Worm (Caenorhabditis elegans) whole organism, L2 larva: Measurements from ENCODE around the gene dao-3.

Source experiments
- C34F6.9 ChIP-seq: fragments of 150-350 bp; optimal IDR thresholded peaks from 2 replicates; lab custom pipeline; 2014; ENCODE audit warnings: missing biosample characterization, missing genetic modification characterization
- F13H6.1 ChIP-seq: sonication (generic microtip); optimal IDR thresholded peaks from 2 replicates; lab custom pipeline; 2016; ENCODE audit warnings: missing genetic modification characterization, missing compliant biosample characterization
- R02D3.7 ChIP-seq: fragments of 150-350 bp; optimal IDR thresholded peaks from 2 replicates; lab custom pipeline; 2014; ENCODE audit warnings: missing biosample characterization, missing genetic modification characterization
- ZK546.5 ChIP-seq: sonication (generic microtip); optimal IDR thresholded peaks from 2 replicates; lab custom pipeline; 2017; ENCODE audit warnings: missing biosample characterization, missing genetic modification characterization
- alr-1 ChIP-seq: fragments of 150-350 bp; optimal IDR thresholded peaks from 2 replicates; lab custom pipeline; 2014; ENCODE audit warnings: missing biosample characterization, missing genetic modification characterization
- aly-2 ChIP-seq: fragments of 150-350 bp; optimal IDR thresholded peaks from 2 replicates; lab custom pipeline; 2014; ENCODE audit warnings: missing biosample characterization, missing genetic modification characterization
- ama-1 ChIP-seq: fragments of 150-350 bp; optimal IDR thresholded peaks from 2 replicates; lab custom pipeline; 2018; ENCODE audit warnings: inconsistent platforms
- blmp-1 ChIP-seq: sonication (generic microtip); optimal IDR thresholded peaks from 2 replicates; lab custom pipeline; 2017; ENCODE audit warnings: missing genetic modification characterization, mild to moderate bottlenecking, missing compliant biosample characterization, antibody characterized with exemption, moderate library complexity; ENCODE audit not compliant: insufficient read depth
- ceh-82 ChIP-seq: fragments of 150-350 bp; optimal IDR thresholded peaks from 2 replicates; lab custom pipeline; 2014; ENCODE audit warnings: missing biosample characterization, missing genetic modification characterization
- crh-2 ChIP-seq: sonication (generic microtip); optimal IDR thresholded peaks from 2 replicates; lab custom pipeline; 2017; ENCODE audit warnings: missing biosample characterization, missing genetic modification characterization
- dmd-4 ChIP-seq: sonication (generic microtip); optimal IDR thresholded peaks from 2 replicates; lab custom pipeline; 2017; ENCODE audit warnings: missing biosample characterization, missing genetic modification characterization
- egl-27 ChIP-seq: sonication (generic microtip); optimal IDR thresholded peaks from 3 replicates; lab custom pipeline; 2017; ENCODE audit warnings: missing biosample characterization, missing genetic modification reagents, missing genetic modification characterization
- elt-1 ChIP-seq: fragments of 150-350 bp; optimal IDR thresholded peaks from 2 replicates; lab custom pipeline; 2014; ENCODE audit warnings: missing biosample characterization, missing genetic modification characterization
- elt-3 ChIP-seq: sonication (generic microtip); optimal IDR thresholded peaks from 2 replicates; lab custom pipeline; 2017; ENCODE audit warnings: missing biosample characterization, missing genetic modification characterization
- gmeb-1 ChIP-seq: fragments of 150-350 bp; optimal IDR thresholded peaks from 2 replicates; lab custom pipeline; 2014; ENCODE audit warnings: missing biosample characterization, missing genetic modification characterization
- lin-13 ChIP-seq: fragments of 150-350 bp; optimal IDR thresholded peaks from 2 replicates; lab custom pipeline; 2014; ENCODE audit warnings: missing biosample characterization, missing genetic modification reagents, missing genetic modification characterization
- lin-39 ChIP-seq: fragments of 150-350 bp; optimal IDR thresholded peaks from 2 replicates; lab custom pipeline; 2014; ENCODE audit warnings: missing biosample characterization, missing genetic modification reagents, missing genetic modification characterization
- lsy-2 ChIP-seq, 2 experiments: fragments of 150-350 bp in 1 of 2; sonication (generic microtip) in 1 of 2; optimal IDR thresholded peaks; 2 replicates each; lab custom pipeline; 2014 to 2017; ENCODE audit warnings: missing biosample characterization in 2 of 2, missing genetic modification characterization in 2 of 2
- mab-5 ChIP-seq: fragments of 150-350 bp; optimal IDR thresholded peaks from 2 replicates; lab custom pipeline; 2014; ENCODE audit warnings: missing biosample characterization, missing genetic modification characterization
- mbf-1 ChIP-seq: sonication (generic microtip); optimal IDR thresholded peaks from 2 replicates; lab custom pipeline; 2017; ENCODE audit warnings: missing biosample characterization, missing genetic modification characterization
- mdl-1 ChIP-seq, 2 experiments: fragments of 150-350 bp in 1 of 2; sonication (generic microtip) in 1 of 2; optimal IDR thresholded peaks; 2 replicates each; lab custom pipeline; 2017; ENCODE audit warnings: missing biosample characterization in 2 of 2, missing genetic modification characterization in 2 of 2
- nhr-10 ChIP-seq: sonication (generic microtip); optimal IDR thresholded peaks from 2 replicates; lab custom pipeline; 2017; ENCODE audit warnings: missing biosample characterization, missing genetic modification characterization
- nhr-11 ChIP-seq: fragments of 150-350 bp; optimal IDR thresholded peaks from 2 replicates; lab custom pipeline; 2014; ENCODE audit warnings: missing biosample characterization, missing genetic modification characterization
- nhr-12 ChIP-seq: fragments of 150-350 bp; optimal IDR thresholded peaks from 2 replicates; lab custom pipeline; 2014; ENCODE audit warnings: missing biosample characterization, missing genetic modification characterization
- nhr-129 ChIP-seq: fragments of 150-350 bp; optimal IDR thresholded peaks from 2 replicates; lab custom pipeline; 2014; ENCODE audit warnings: missing biosample characterization, missing genetic modification characterization
- nhr-21 ChIP-seq: fragments of 150-350 bp; optimal IDR thresholded peaks from 2 replicates; lab custom pipeline; 2014; ENCODE audit warnings: missing biosample characterization, missing genetic modification characterization
- nhr-23 ChIP-seq: fragments of 150-350 bp; optimal IDR thresholded peaks from 2 replicates; lab custom pipeline; 2014; ENCODE audit warnings: missing biosample characterization, missing genetic modification reagents, missing genetic modification characterization
- nhr-25 ChIP-seq: fragments of 150-350 bp; sonication (generic microtip); optimal IDR thresholded peaks from 3 replicates; lab custom pipeline; 2014; ENCODE audit warnings: missing biosample characterization, missing genetic modification characterization
- nhr-6 ChIP-seq: fragments of 150-350 bp; optimal IDR thresholded peaks from 2 replicates; lab custom pipeline; 2014; ENCODE audit warnings: missing biosample characterization, missing genetic modification characterization
- nhr-77 ChIP-seq: fragments of 150-350 bp; optimal IDR thresholded peaks from 2 replicates; lab custom pipeline; 2014; ENCODE audit warnings: missing biosample characterization, missing genetic modification characterization
- sem-4 ChIP-seq: fragments of 150-350 bp; optimal IDR thresholded peaks from 2 replicates; lab custom pipeline; 2014; ENCODE audit warnings: missing biosample characterization, missing genetic modification reagents, missing genetic modification characterization
- skn-1 ChIP-seq: sonication (generic microtip); optimal IDR thresholded peaks from 2 replicates; lab custom pipeline; 2017; ENCODE audit warnings: missing biosample characterization, missing genetic modification characterization
- sma-3 ChIP-seq: sonication (generic microtip); optimal IDR thresholded peaks from 2 replicates; lab custom pipeline; 2016; ENCODE audit warnings: missing genetic modification reagents, missing genetic modification characterization, missing compliant biosample characterization
- snpc-4 ChIP-seq: fragments of 150-350 bp; optimal IDR thresholded peaks from 2 replicates; lab custom pipeline; 2014; ENCODE audit warnings: missing biosample characterization, missing genetic modification characterization
- unc-55 ChIP-seq: fragments of 150-350 bp; sonication (generic microtip); optimal IDR thresholded peaks from 3 replicates; lab custom pipeline; 2014; ENCODE audit warnings: missing biosample characterization, missing genetic modification reagents, missing genetic modification characterization
- zag-1 ChIP-seq: fragments of 150-350 bp; optimal IDR thresholded peaks from 2 replicates; lab custom pipeline; 2014; ENCODE audit warnings: missing biosample characterization, missing genetic modification characterization
- ztf-1 ChIP-seq: fragments of 200-800 bp; sonication (Bioruptor generic); conservative IDR thresholded peaks from 2 replicates; pipeline ENCODE4 v1.3.6; 2022; ENCODE audit warnings: missing genetic modification characterization, missing compliant biosample characterization
- ztf-11 ChIP-seq: sonication (generic microtip); optimal IDR thresholded peaks from 2 replicates; lab custom pipeline; 2017; ENCODE audit warnings: missing biosample characterization, missing genetic modification characterization
- ztf-4 ChIP-seq: fragments of 150-350 bp; optimal IDR thresholded peaks from 2 replicates; lab custom pipeline; 2014; ENCODE audit warnings: missing biosample characterization, missing genetic modification characterization

dao-3 gene

ce11 chrX:8086450-8086724 lies at the start of gene dao-3:
Gene dao-3 (minus strand): TSS chrX:8086550.
- TF ChIP-seq zag-1 (tag; lab: Kevin White, UChicago) = no peak
- no peak for TF ChIP-seq aly-2
- no peak for TF ChIP-seq nhr-77 (tag; lab: Kevin White, UChicago)
- no peak for TF ChIP-seq ceh-82 (tag; lab: Kevin White, UChicago)
- no peak for TF ChIP-seq ztf-11
- no peak for TF ChIP-seq ztf-1 (GFP tag; lab: Robert Waterston, UW)
- TF ChIP-seq nhr-21 (tag; lab: Kevin White, UChicago) = no peak
- TF ChIP-seq nhr-129 (tag; lab: Kevin White, UChicago) = no peak
- TF ChIP-seq lsy-2 (tag; optimal IDR thresholded peaks at IDR 0.05; lab: Kevin White, UChicago) = no peak

DNA sequence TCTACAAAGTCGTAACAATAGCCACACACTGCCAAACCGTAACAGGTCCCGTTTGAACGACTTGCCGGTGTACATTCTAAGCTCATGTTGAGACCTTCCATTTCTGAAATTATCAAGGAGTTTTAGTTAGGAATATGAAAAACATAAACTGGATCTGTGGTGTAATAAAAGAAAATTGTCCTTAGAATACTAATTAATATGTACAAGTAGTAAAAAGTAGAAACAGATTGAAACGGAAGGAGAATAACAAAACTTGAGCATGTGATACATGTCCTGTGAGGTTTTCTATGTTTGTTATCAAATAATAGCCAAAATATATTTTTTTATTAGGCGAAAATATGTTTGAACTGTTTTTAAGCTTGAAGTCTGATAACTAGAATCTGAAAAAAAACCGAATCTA lies 43.2 kb upstream of the dao-3 start, which contains the start of gene frpr-1:
frpr-1 (minus strand) TSS at position 101 of the 400 bp plus-strand sequence.
- TF ChIP-seq unc-55 (no peak), nhr-21 (tag; lab: Kevin White, UChicago) (no peak), mab-5 (tag; lab: Kevin White, UChicago) (no peak), ZK546.5 (tag; lab: Kevin White, UChicago) (no peak), mdl-1 (tag; optimal IDR thresholded peaks at IDR 0.05; lab: Kevin White, UChicago) (no peak), ztf-11 (no peak), nhr-23 (tag; lab: Kevin White, UChicago) (no peak), nhr-11 (tag; lab: Kevin White, UChicago) (no peak), egl-27 (tag; lab: Kevin White, UChicago) (no peak), snpc-4 (tag; lab: Kevin White, UChicago) (no peak), sma-3 (GFP tag; lab: Kevin White, UChicago) (no peak), lin-13 (no peak), nhr-129 (tag; lab: Kevin White, UChicago) (no peak), lin-39 (tag; lab: Kevin White, UChicago) (no peak), ama-1 (lab: Kevin White, UChicago) (no peak), ztf-4 (tag; lab: Kevin White, UChicago) (no peak), gmeb-1 (no peak)

DNA sequence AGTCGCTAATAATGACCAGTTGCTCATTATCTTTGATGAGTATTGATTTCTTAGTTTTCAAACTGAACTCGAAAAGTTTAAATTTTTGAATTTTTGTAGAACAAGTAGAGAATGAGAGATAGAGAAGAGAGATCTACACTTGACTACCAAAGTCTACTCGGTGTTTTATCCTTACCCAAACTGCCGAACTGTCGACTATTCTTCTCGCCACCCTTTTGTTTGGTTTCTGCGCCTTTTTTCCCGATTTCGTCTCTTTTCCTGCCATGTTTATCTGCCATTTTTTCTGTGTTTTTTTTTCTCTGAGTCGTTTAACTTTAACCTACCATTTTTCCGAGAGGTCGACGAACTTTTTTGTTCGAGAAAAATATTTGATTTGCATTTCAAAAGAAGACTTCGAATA lies 36.8 kb upstream of the dao-3 start, which contains the start of gene C02B8.12:
C02B8.12 (minus strand) TSS at position 175 of the 400 bp plus-strand sequence.
- TF ChIP-seq elt-3 (tag; lab: Kevin White, UChicago) = no peak

DNA sequence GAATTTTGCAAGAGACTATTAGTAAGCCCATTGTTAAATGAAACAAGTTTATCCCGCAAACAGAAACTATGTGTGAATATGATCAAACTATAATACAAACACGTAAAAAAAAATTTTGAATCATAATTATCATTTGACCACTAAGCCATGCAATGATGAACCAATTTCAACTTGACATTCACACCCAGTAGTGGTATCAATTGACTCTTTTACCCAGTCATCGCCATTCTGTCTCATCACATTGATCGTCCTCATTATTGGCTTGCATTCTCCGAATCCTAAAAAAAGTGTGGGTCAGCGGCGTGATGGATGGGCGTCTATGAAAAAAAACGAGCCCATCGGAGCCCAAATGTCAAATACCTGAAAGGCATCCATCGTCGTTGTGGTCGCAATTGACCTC lies 33.9 kb upstream of the dao-3 start:
- TF ChIP-seq lsy-2 (tag; optimal IDR thresholded peaks at IDR 0.05; lab: Kevin White, UChicago) = no peak
- TF ChIP-seq snpc-4 (tag; lab: Kevin White, UChicago) = no peak
- no peak for TF ChIP-seq nhr-10 (tag; lab: Kevin White, UChicago)
- no peak for TF ChIP-seq sem-4 (tag; lab: Kevin White, UChicago)
- no peak for TF ChIP-seq nhr-25 (tag; lab: Kevin White, UChicago)
- TF ChIP-seq ztf-1 (GFP tag; lab: Robert Waterston, UW) = no peak
- no peak for TF ChIP-seq aly-2
- no peak for TF ChIP-seq ama-1 (lab: Kevin White, UChicago)
- TF ChIP-seq egl-27 (tag; lab: Kevin White, UChicago) = no peak
- no peak for TF ChIP-seq C34F6.9 (tag; lab: Kevin White, UChicago)
- no peak for TF ChIP-seq gmeb-1
- no peak for TF ChIP-seq unc-55
- TF ChIP-seq skn-1 = no peak
- no peak for TF ChIP-seq crh-2 (tag; lab: Kevin White, UChicago)
- TF ChIP-seq elt-1 (tag; lab: Kevin White, UChicago) = no peak
- TF ChIP-seq blmp-1 (tag; lab: Kevin White, UChicago) = no peak
- TF ChIP-seq F13H6.1 (tag; lab: Kevin White, UChicago) = no peak

DNA sequence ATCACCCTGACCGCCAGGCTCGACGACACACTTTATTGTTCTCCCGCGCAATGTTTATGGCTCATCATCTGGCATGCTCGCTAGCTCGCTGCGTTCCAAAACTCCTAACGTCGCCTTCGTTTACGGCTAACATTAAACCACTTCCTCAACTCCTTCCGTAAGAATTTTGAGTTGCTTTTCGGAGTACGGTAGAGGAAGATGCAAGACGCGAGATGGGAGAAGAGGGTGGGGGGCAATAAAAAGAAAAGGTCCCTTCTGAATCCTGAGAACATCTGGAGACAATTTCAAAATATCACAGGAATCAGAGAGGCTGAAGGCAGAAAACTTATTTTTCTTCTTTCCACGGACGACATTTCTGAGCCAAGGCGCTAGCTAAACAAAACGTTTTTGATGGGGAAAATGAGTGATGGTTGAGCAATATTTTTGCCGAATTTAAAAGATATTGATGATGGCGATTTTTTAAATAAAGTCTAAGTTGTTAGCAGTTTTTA lies 31.5 kb upstream of the dao-3 start:
- TF ChIP-seq C34F6.9 (tag; lab: Kevin White, UChicago) = no peak
- TF ChIP-seq nhr-12 (tag; lab: Kevin White, UChicago) = no peak
- no peak for TF ChIP-seq sma-3 (GFP tag; lab: Kevin White, UChicago)
- no peak for TF ChIP-seq sem-4 (tag; lab: Kevin White, UChicago)
- no peak for TF ChIP-seq ztf-11
- TF ChIP-seq dmd-4 (tag; lab: Kevin White, UChicago) = no peak
- TF ChIP-seq skn-1 = no peak
- TF ChIP-seq nhr-6 (tag; lab: Kevin White, UChicago) = no peak
- TF ChIP-seq elt-1 (tag; lab: Kevin White, UChicago) = no peak
- no peak for TF ChIP-seq mab-5 (tag; lab: Kevin White, UChicago)
- TF ChIP-seq lin-39 (tag; lab: Kevin White, UChicago) = no peak
- no peak for TF ChIP-seq mbf-1 (tag; lab: Kevin White, UChicago)
- TF ChIP-seq elt-3 (tag; lab: Kevin White, UChicago) = no peak
- TF ChIP-seq R02D3.7 (tag; lab: Kevin White, UChicago) = no peak
- TF ChIP-seq alr-1 = no peak
- no peak for TF ChIP-seq nhr-23 (tag; lab: Kevin White, UChicago)
- TF ChIP-seq blmp-1 (tag; lab: Kevin White, UChicago) = no peak
